Worm (Caenorhabditis elegans): ENCODE measurements around the gene ZK1236.1.

The ZK1236.1 gene

DNA sequence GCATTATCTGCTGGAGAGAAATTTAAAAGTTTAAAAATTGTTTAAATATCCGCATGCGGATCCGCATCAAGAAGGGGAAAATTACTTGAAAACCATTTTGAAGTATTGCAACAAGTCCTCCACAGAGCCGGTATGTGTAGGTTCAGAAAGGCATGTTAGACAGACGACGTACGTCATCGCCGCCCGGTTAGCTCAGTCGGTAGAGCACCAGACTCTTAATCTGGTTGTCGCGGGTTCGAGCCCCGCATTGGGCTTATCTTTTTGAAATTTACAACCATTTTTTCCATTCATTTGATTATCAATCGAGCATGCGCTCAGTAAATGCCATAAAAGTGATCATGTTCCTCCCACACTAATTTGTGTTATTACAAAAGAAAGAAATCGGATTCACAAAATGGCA is 44.2 kb downstream of the ZK1236.1 start (continued):
- TF ChIP-seq Y67H2A.10 (GFP tag; conservative IDR thresholded peaks at IDR 0.05) = no peak
- peak; percentile 29 for TF ChIP-seq attf-5 (GFP tag; optimal IDR thresholded peaks at IDR 0.05)
- no peak for TF ChIP-seq lsy-27 (tag; optimal IDR thresholded peaks at IDR 0.05; ENCODE audit: borderline replicate concordance, insufficient read depth)
- TF ChIP-seq F55B11.4 (tag; optimal IDR thresholded peaks at IDR 0.05; ENCODE audit: borderline replicate concordance, insufficient read depth) = no peak
- no peak for TF ChIP-seq mcd-1 (GFP tag; IDR thresholded peaks at IDR 0.05)
- TF ChIP-seq ztf-6 (GFP tag; IDR thresholded peaks at IDR 0.05) = no peak
- TF ChIP-seq nfyb-1 (GFP tag; IDR thresholded peaks at IDR 0.05) = no peak
- TF ChIP-seq pbrm-1 (GFP tag; IDR thresholded peaks at IDR 0.05) = peak; percentile 41; the same call in 1 of the 2 replicates
- no peak for TF ChIP-seq zim-3 (tag; optimal IDR thresholded peaks at IDR 0.05)
- peak; percentile 60; the same call in 1 of the 2 replicates for TF ChIP-seq ceh-40 (GFP tag; IDR thresholded peaks at IDR 0.05)
- peak; percentile 75 for TF ChIP-seq nhr-90 (tag; optimal IDR thresholded peaks at IDR 0.05)
- TF ChIP-seq ceh-79 (tag; optimal IDR thresholded peaks at IDR 0.05) = no peak
- TF ChIP-seq sea-2 (GFP tag; IDR thresholded peaks at IDR 0.05) = no peak
- no peak for TF ChIP-seq snpc-1.1 (tag; optimal IDR thresholded peaks at IDR 0.05; ENCODE audit: insufficient read depth)
- no peak for TF ChIP-seq aptf-2 (GFP tag; conservative IDR thresholded peaks at IDR 0.05)
- TF ChIP-seq fkh-3 (tag; optimal IDR thresholded peaks at IDR 0.05) = no peak
- TF ChIP-seq Y53G8AR.9 (GFP tag; conservative IDR thresholded peaks at IDR 0.05) = no peak
- TF ChIP-seq cebp-2 (GFP tag; IDR thresholded peaks at IDR 0.05) = 0 out of 2 replicates have a peak, but pooled peaks have one; percentile 36
- no peak for TF ChIP-seq Y56A3A.18 (GFP tag; IDR thresholded peaks at IDR 0.05)
- no peak for TF ChIP-seq lag-1 (GFP tag; IDR thresholded peaks at IDR 0.05)
- peak; percentile 70 for TF ChIP-seq B0261.1 (tag; optimal IDR thresholded peaks at IDR 0.05)
- no peak for TF ChIP-seq bed-1 (GFP tag; IDR thresholded peaks at IDR 0.05)
- no peak for TF ChIP-seq dpl-1 (GFP tag; optimal IDR thresholded peaks at IDR 0.05)
- TF ChIP-seq K11D2.4 (GFP tag; IDR thresholded peaks at IDR 0.05) = no peak
- TF ChIP-seq hmg-20 (GFP tag; IDR thresholded peaks at IDR 0.05) = no peak
- no peak for TF ChIP-seq madf-10 (tag; optimal IDR thresholded peaks at IDR 0.05)
- TF ChIP-seq T07F8.4 (tag; optimal IDR thresholded peaks at IDR 0.05) = no peak
- no peak for TF ChIP-seq ama-1 (optimal IDR thresholded peaks at IDR 0.05)
- TF ChIP-seq ama-1 (GFP tag; optimal IDR thresholded peaks at IDR 0.05) = no peak
- TF ChIP-seq tbx-9 (tag; optimal IDR thresholded peaks at IDR 0.05; ENCODE audit: borderline replicate concordance) = no peak

- 0 out of 2 replicates have a peak, but pooled peaks have one; percentile 39 for TF ChIP-seq madf-8 (GFP tag; conservative IDR thresholded peaks at IDR 0.05)
- TF ChIP-seq B0035.1 (tag; optimal IDR thresholded peaks at IDR 0.05) = no peak
- peak; percentile 47 for TF ChIP-seq dox-1 (GFP tag; IDR thresholded peaks at IDR 0.05)
- no peak for TF ChIP-seq akir-1 (GFP tag; optimal IDR thresholded peaks at IDR 0.05)
- TF ChIP-seq nhr-80 (tag; optimal IDR thresholded peaks at IDR 0.05) = peak; percentile 42
- TF ChIP-seq tlf-1 (GFP tag; optimal IDR thresholded peaks at IDR 0.05) = no peak
- peak; percentile 72 for TF ChIP-seq xnd-1 (tag; optimal IDR thresholded peaks at IDR 0.05)
- TF ChIP-seq lsl-1 (GFP tag; optimal IDR thresholded peaks at IDR 0.05) = peak; percentile 89
- TF ChIP-seq F33H1.4 (GFP tag; IDR thresholded peaks at IDR 0.05) = peak; percentile 43; the same call in 1 of the 2 replicates
- TF ChIP-seq mcd-1 (GFP tag; IDR thresholded peaks at IDR 0.05) = no peak; the same call in 1 of the 2 replicates
- no peak for TF ChIP-seq cebp-1 (GFP tag; IDR thresholded peaks at IDR 0.05)
- peak; percentile 32 for TF ChIP-seq cebp-1 (tag; optimal IDR thresholded peaks at IDR 0.05)
Measured at ce11 chrIII:8479322-8479864, 50.3 kb downstream of the ZK1236.1 start.

All from whole organism, young adult.